Worm (Caenorhabditis elegans) whole organism, L1 larva: ENCODE data around the gene lpd-7.
A peak's percentile ranks its signal among the peaks of the same experiment; 100 is the strongest.

Source experiments
- C34B4.2 ChIP-seq: sonication (generic microtip); optimal IDR thresholded peaks from 2 replicates; lab custom pipeline; 2017; ENCODE audit warnings: mild to moderate bottlenecking, missing genetic modification characterization, missing compliant biosample characterization
- Y116A8C.19 ChIP-seq: sonication (generic microtip); optimal IDR thresholded peaks from 2 replicates; lab custom pipeline; 2016; ENCODE audit warnings: missing compliant biosample characterization, missing genetic modification characterization, borderline replicate concordance
- aly-2 ChIP-seq: fragments of 150-350 bp; optimal IDR thresholded peaks from 2 replicates; lab custom pipeline; 2014; ENCODE audit warnings: missing biosample characterization, missing genetic modification characterization
- ama-1 ChIP-seq: fragments of 150-350 bp; optimal IDR thresholded peaks from 2 replicates; lab custom pipeline; 2014
- blmp-1 ChIP-seq: fragments of 150-350 bp; optimal IDR thresholded peaks from 2 replicates; lab custom pipeline; 2014; ENCODE audit warnings: missing biosample characterization, missing genetic modification characterization
- ceh-63 ChIP-seq: fragments of 200-800 bp; sonication (Bioruptor generic); optimal IDR thresholded peaks from 2 replicates; lab custom pipeline; 2018; ENCODE audit warnings: mild to moderate bottlenecking, missing genetic modification characterization, missing compliant biosample characterization
- ceh-8 ChIP-seq: fragments of 200-800 bp; sonication (Bioruptor generic); optimal IDR thresholded peaks from 2 replicates; lab custom pipeline; 2018; ENCODE audit warnings: mild to moderate bottlenecking, missing genetic modification characterization, moderate library complexity, missing compliant biosample characterization
- ceh-82 ChIP-seq, 3 experiments: fragments of 150-350 bp in 1 of 3; sonication (generic microtip) in 2 of 3; optimal IDR thresholded peaks; 2 replicates each; lab custom pipeline; 2014 to 2017; ENCODE audit warnings: missing biosample characterization in 3 of 3, missing genetic modification characterization in 3 of 3
- ceh-88 ChIP-seq: fragments of 200-800 bp; sonication (Bioruptor generic); IDR thresholded peaks from 2 replicates; pipeline ENCODE4 v1.3.6; 2022; ENCODE audit warnings: missing genetic modification characterization, missing compliant biosample characterization
- ceh-90 ChIP-seq: sonication (generic microtip); optimal IDR thresholded peaks from 2 replicates; lab custom pipeline; 2016; ENCODE audit warnings: missing genetic modification characterization, missing compliant biosample characterization
- dpl-1 ChIP-seq, 3 experiments: fragments of 150-350 bp in 2 of 3; sonication (generic microtip) in 1 of 3; optimal IDR thresholded peaks; 2 replicates each; lab custom pipeline; 2014 to 2017; ENCODE audit warnings: missing biosample characterization in 3 of 3, missing genetic modification characterization in 3 of 3, missing genetic modification reagents in 3 of 3
- dsc-1 ChIP-seq: sonication (generic microtip); optimal IDR thresholded peaks from 2 replicates; lab custom pipeline; 2016; ENCODE audit warnings: mild to moderate bottlenecking, missing genetic modification characterization, missing compliant biosample characterization
- efl-1 ChIP-seq, 4 experiments: fragments of 150-350 bp; optimal IDR thresholded peaks in 3 of 4; peaks in 1 of 4; 1 replicate in 1 of 4; 2 replicates in 3 of 4; lab custom pipeline; 2014; ENCODE audit warnings: missing biosample characterization in 2 of 4, missing genetic modification characterization in 2 of 4, missing genetic modification reagents in 2 of 4
- efl-3 ChIP-seq: fragments of 200-800 bp; sonication (Bioruptor generic); optimal IDR thresholded peaks from 2 replicates; lab custom pipeline; 2018; ENCODE audit warnings: mild to moderate bottlenecking, missing genetic modification characterization, missing compliant biosample characterization
- egl-13 ChIP-seq: sonication (generic microtip); optimal IDR thresholded peaks from 2 replicates; lab custom pipeline; 2016; ENCODE audit warnings: missing genotype, missing genetic modification reagents, missing genetic modification characterization, missing compliant biosample characterization
- egl-27 ChIP-seq, 2 experiments: fragments of 150-350 bp in 1 of 2; sonication (generic microtip); optimal IDR thresholded peaks; 3 replicates each; lab custom pipeline; 2017 to 2018; ENCODE audit warnings: missing biosample characterization in 2 of 2, missing genetic modification characterization in 2 of 2, missing genetic modification reagents in 2 of 2
- elt-2 ChIP-seq: sonication (generic microtip); optimal IDR thresholded peaks from 2 replicates; lab custom pipeline; 2016; ENCODE audit warnings: missing genetic modification characterization, mild to moderate bottlenecking, inconsistent platforms, missing compliant biosample characterization, missing genetic modification reagents
- ets-5 ChIP-seq: fragments of 200-800 bp; sonication (Bioruptor generic); IDR thresholded peaks from 2 replicates; pipeline ENCODE4 v1.3.6; 2022; ENCODE audit warnings: missing genetic modification characterization, missing compliant biosample characterization
- fkh-10 ChIP-seq: sonication (generic microtip); optimal IDR thresholded peaks from 2 replicates; lab custom pipeline; 2017; ENCODE audit warnings: missing biosample characterization, missing genetic modification reagents, missing genetic modification characterization
- fkh-4 ChIP-seq: sonication (generic microtip); optimal IDR thresholded peaks from 2 replicates; lab custom pipeline; 2016; ENCODE audit warnings: missing compliant biosample characterization, missing genetic modification characterization, borderline replicate concordance
- fkh-8 ChIP-seq: sonication (generic microtip); optimal IDR thresholded peaks from 2 replicates; lab custom pipeline; 2016; ENCODE audit warnings: mild to moderate bottlenecking, missing genetic modification characterization, missing compliant biosample characterization
- grh-1 ChIP-seq: fragments of 200-800 bp; sonication (Bioruptor generic); IDR thresholded peaks from 2 replicates; pipeline ENCODE4 v1.3.6; 2022; ENCODE audit warnings: missing genetic modification reagents, missing genetic modification characterization, missing compliant biosample characterization
- hpl-2 ChIP-seq: fragments of 150-350 bp; optimal IDR thresholded peaks from 2 replicates; lab custom pipeline; 2014; ENCODE audit warnings: missing biosample characterization, missing genetic modification reagents, missing genetic modification characterization
- irx-1 ChIP-seq: sonication (generic microtip); optimal IDR thresholded peaks from 2 replicates; lab custom pipeline; 2016; ENCODE audit warnings: missing genetic modification characterization, missing compliant biosample characterization
- jun-1 ChIP-seq: fragments of 150-350 bp; optimal IDR thresholded peaks from 2 replicates; lab custom pipeline; 2014; ENCODE audit warnings: missing biosample characterization, missing genetic modification reagents, missing genetic modification characterization
- lin-13 ChIP-seq: fragments of 150-350 bp; optimal IDR thresholded peaks from 2 replicates; lab custom pipeline; 2014; ENCODE audit warnings: missing biosample characterization, missing genetic modification reagents, missing genetic modification characterization
- lin-14 ChIP-seq: fragments of 200-800 bp; sonication (Bioruptor generic); optimal IDR thresholded peaks from 2 replicates; lab custom pipeline; 2018; ENCODE audit warnings: mild to moderate bottlenecking, missing genetic modification characterization, moderate library complexity, missing compliant biosample characterization
- lir-3 ChIP-seq: sonication (generic microtip); optimal IDR thresholded peaks from 2 replicates; lab custom pipeline; 2016; ENCODE audit warnings: mild to moderate bottlenecking, missing genetic modification characterization, moderate library complexity, missing compliant biosample characterization; ENCODE audit not compliant: poor library complexity
- lsy-2 ChIP-seq, 2 experiments: fragments of 150-350 bp; optimal IDR thresholded peaks; 2 replicates each; lab custom pipeline; 2014; ENCODE audit warnings: missing biosample characterization in 2 of 2, missing genetic modification characterization in 2 of 2
- mab-9 ChIP-seq: fragments of 200-800 bp; sonication (Bioruptor generic); IDR thresholded peaks from 2 replicates; pipeline ENCODE4 v1.3.6; 2022; ENCODE audit warnings: missing genetic modification reagents, missing genetic modification characterization, missing compliant biosample characterization
- mdl-1 ChIP-seq, 2 experiments: fragments of 150-350 bp; optimal IDR thresholded peaks; 2 replicates each; lab custom pipeline; 2014 to 2017; ENCODE audit warnings: missing biosample characterization in 2 of 2, missing genetic modification characterization in 2 of 2, inconsistent platforms in 1 of 2
- mep-1 ChIP-seq: fragments of 150-350 bp; optimal IDR thresholded peaks from 2 replicates; lab custom pipeline; 2014; ENCODE audit warnings: missing biosample characterization, missing genetic modification characterization
- nhr-19 ChIP-seq: fragments of 200-800 bp; sonication (Bioruptor generic); conservative IDR thresholded peaks from 2 replicates; pipeline ENCODE4 v1.3.6; 2022; ENCODE audit warnings: missing genetic modification characterization, missing compliant biosample characterization
- nhr-47 ChIP-seq: sonication (generic microtip); optimal IDR thresholded peaks from 2 replicates; lab custom pipeline; 2016; ENCODE audit warnings: mild to moderate bottlenecking, missing genetic modification characterization, moderate library complexity, missing compliant biosample characterization
- nhr-71 ChIP-seq: sonication (generic microtip); optimal IDR thresholded peaks from 2 replicates; lab custom pipeline; 2016; ENCODE audit warnings: mild to moderate bottlenecking, missing genetic modification characterization, moderate library complexity, missing compliant biosample characterization
- nhr-76 ChIP-seq: sonication (generic microtip); optimal IDR thresholded peaks from 2 replicates; lab custom pipeline; 2017; ENCODE audit warnings: missing biosample characterization, missing genetic modification characterization
- nhr-77 ChIP-seq: fragments of 150-350 bp; optimal IDR thresholded peaks from 2 replicates; lab custom pipeline; 2014; ENCODE audit warnings: missing biosample characterization, missing genetic modification characterization
- pqm-1 ChIP-seq: sonication (generic microtip); optimal IDR thresholded peaks from 3 replicates; lab custom pipeline; 2017; ENCODE audit warnings: missing biosample characterization, missing genetic modification characterization
- sox-4 ChIP-seq: sonication (generic microtip); optimal IDR thresholded peaks from 2 replicates; lab custom pipeline; 2016; ENCODE audit warnings: missing genetic modification characterization, missing compliant biosample characterization
- sptf-1 ChIP-seq: fragments of 150-350 bp; optimal IDR thresholded peaks from 2 replicates; lab custom pipeline; 2014; ENCODE audit warnings: missing biosample characterization, missing genetic modification characterization
- sup-37 ChIP-seq: fragments of 200-800 bp; sonication (Bioruptor generic); optimal IDR thresholded peaks from 2 replicates; lab custom pipeline; 2018; ENCODE audit warnings: mild to moderate bottlenecking, missing genetic modification characterization, missing compliant biosample characterization
- swsn-7 ChIP-seq: sonication (generic microtip); optimal IDR thresholded peaks from 2 replicates; lab custom pipeline; 2016; ENCODE audit warnings: missing genetic modification characterization, missing compliant biosample characterization
- tbx-2 ChIP-seq: sonication (generic microtip); optimal IDR thresholded peaks from 2 replicates; lab custom pipeline; 2016; ENCODE audit warnings: missing genetic modification characterization, missing compliant biosample characterization
- tlp-1 ChIP-seq: fragments of 150-350 bp; optimal IDR thresholded peaks from 2 replicates; lab custom pipeline; 2014; ENCODE audit warnings: missing biosample characterization, missing genetic modification characterization
- unc-130 ChIP-seq: fragments of 150-350 bp; optimal IDR thresholded peaks from 2 replicates; lab custom pipeline; 2017; ENCODE audit warnings: missing biosample characterization, missing genetic modification characterization, inconsistent platforms
- unc-30 ChIP-seq: sonication (generic microtip); optimal IDR thresholded peaks from 2 replicates; lab custom pipeline; 2017; ENCODE audit warnings: missing biosample characterization, missing genetic modification characterization
- unc-62 ChIP-seq: fragments of 150-350 bp; optimal IDR thresholded peaks from 2 replicates; lab custom pipeline; 2014; ENCODE audit warnings: missing biosample characterization, missing genetic modification reagents, missing genetic modification characterization
- unc-86 ChIP-seq: sonication (generic microtip); optimal IDR thresholded peaks from 2 replicates; lab custom pipeline; 2016; ENCODE audit warnings: missing genetic modification characterization, missing compliant biosample characterization
- unc-98 ChIP-seq: fragments of 200-800 bp; sonication (Bioruptor generic); IDR thresholded peaks from 2 replicates; pipeline ENCODE4 v1.3.6; 2022; ENCODE audit warnings: missing genetic modification characterization, missing compliant biosample characterization
- vab-15 ChIP-seq: sonication (generic microtip); optimal IDR thresholded peaks from 2 replicates; lab custom pipeline; 2017; ENCODE audit warnings: missing genotype, mild to moderate bottlenecking, missing genetic modification characterization, missing compliant biosample characterization
- xbp-1 ChIP-seq: sonication (generic microtip); optimal IDR thresholded peaks from 2 replicates; lab custom pipeline; 2016; ENCODE audit warnings: missing genetic modification characterization, missing compliant biosample characterization
- zag-1 ChIP-seq: fragments of 150-350 bp; optimal IDR thresholded peaks from 2 replicates; lab custom pipeline; 2014; ENCODE audit warnings: missing biosample characterization, missing genetic modification characterization
- ztf-11 ChIP-seq, 2 experiments: sonication (generic microtip); optimal IDR thresholded peaks; 2 replicates each; lab custom pipeline; 2016 to 2017; ENCODE audit warnings: missing genetic modification characterization in 2 of 2, missing biosample characterization in 1 of 2, missing compliant biosample characterization in 1 of 2

lpd-7 gene

ce11 chrIII:7580586-7580985, 7.4 kb downstream of the lpd-7 start:
- TF ChIP-seq egl-13 (no peak), egl-27 (tag; optimal IDR thresholded peaks at IDR 0.05; lab: Kevin White, UChicago) (no peak), unc-62 (no peak), mdl-1 (tag; optimal IDR thresholded peaks at IDR 0.05; lab: Kevin White, UChicago) (no peak), fkh-8 (tag; lab: Kevin White, UChicago) (peak; percentile 56), efl-1 (optimal IDR thresholded peaks at IDR 0.05; lab: Kevin White, UChicago) (peak; percentile 20 to 25), efl-1 (GFP tag; optimal IDR thresholded peaks at IDR 0.05 in 1 of 2; lab: Kevin White, UChicago) (peak in 1 of 2 experiments; percentile 21), nhr-76 (tag; lab: Kevin White, UChicago) (no peak), mab-9 (GFP tag; lab: Robert Waterston, UW) (no peak), lir-3 (tag; lab: Kevin White, UChicago) (no peak), fkh-4 (tag; lab: Kevin White, UChicago) (no peak), unc-98 (GFP tag; lab: Robert Waterston, UW) (no peak), grh-1 (no peak), pqm-1 (tag; lab: Kevin White, UChicago) (no peak), Y116A8C.19 (tag; lab: Kevin White, UChicago) (no peak), ceh-63 (no peak), xbp-1 (tag; lab: Kevin White, UChicago) (no peak), nhr-71 (tag; lab: Kevin White, UChicago) (peak; percentile 51), ceh-90 (tag; lab: Kevin White, UChicago) (no peak), sptf-1 (tag; lab: Kevin White, UChicago) (no peak), nhr-19 (GFP tag; lab: Robert Waterston, UW) (no peak), nhr-47 (tag; lab: Kevin White, UChicago) (peak; percentile 22), ceh-82 (tag; optimal IDR thresholded peaks at IDR 0.05; lab: Kevin White, UChicago) (peak in 2 of 3 experiments; percentile 4 to 67), blmp-1 (tag; lab: Kevin White, UChicago) (no peak), lsy-2 (tag; optimal IDR thresholded peaks at IDR 0.05; lab: Kevin White, UChicago) (peak; percentile 5 to 64), unc-130 (no peak), ama-1 (lab: Kevin White, UChicago) (no peak), sox-4 (tag; lab: Kevin White, UChicago) (no peak), C34B4.2 (tag; lab: Kevin White, UChicago) (no peak), jun-1 (tag; lab: Kevin White, UChicago) (no peak), hpl-2 (no peak), irx-1 (no peak), vab-15 (tag; lab: Kevin White, UChicago) (no peak), ztf-11 (tag; optimal IDR thresholded peaks at IDR 0.05; lab: Kevin White, UChicago) (no peak), mep-1 (tag; lab: Kevin White, UChicago) (peak; percentile 13), dsc-1 (tag; lab: Kevin White, UChicago) (no peak), unc-86 (tag; lab: Kevin White, UChicago) (peak; percentile 42), ceh-88 (GFP tag; lab: Robert Waterston, UW) (no peak), ceh-8 (no peak), lin-14 (GFP tag; lab: Kevin White, UChicago) (peak; percentile 86), ets-5 (GFP tag; lab: Robert Waterston, UW) (no peak), efl-3 (GFP tag; lab: Kevin White, UChicago) (no peak), dpl-1 (GFP tag; optimal IDR thresholded peaks at IDR 0.05; lab: Kevin White, UChicago) (peak in 1 of 3 experiments; percentile 25), fkh-10 (GFP tag; lab: Kevin White, UChicago) (peak; percentile 59), swsn-7 (peak; percentile 25), zag-1 (no peak), lin-13 (GFP tag; lab: Kevin White, UChicago) (no peak), unc-30 (no peak), elt-2 (tag; lab: Kevin White, UChicago) (no peak), tlp-1 (tag; lab: Kevin White, UChicago) (no peak), tbx-2 (peak; percentile 28), nhr-77 (no peak), sup-37 (GFP tag; lab: Kevin White, UChicago) (no peak), aly-2 (tag; lab: Kevin White, UChicago) (no peak)
